Fruit fly (Drosophila melanogaster) whole organism, embryonic: ENCODE data around the gene Cdk1.

ENCODE experiments used
- CG10147 ChIP-seq: fragments of 200-800 bp; sonication (Bioruptor generic); optimal IDR thresholded peaks from 2 replicates; lab custom pipeline; 2019; ENCODE audit warnings: missing biosample characterization, mild to moderate bottlenecking, missing genetic modification characterization, moderate library complexity
- CG10209 ChIP-seq: fragments of 200-800 bp; sonication (Bioruptor generic); optimal IDR thresholded peaks from 3 replicates; lab custom pipeline; 2017; ENCODE audit warnings: missing biosample characterization, mild to moderate bottlenecking, missing genetic modification characterization, missing genetic modification reagents
- CG10274 ChIP-seq: fragments of 200-800 bp; sonication (Bioruptor generic); optimal IDR thresholded peaks from 3 replicates; lab custom pipeline; 2017; ENCODE audit warnings: missing biosample characterization, mild to moderate bottlenecking, missing genetic modification characterization
- CG10959 ChIP-seq: fragments of 200-800 bp; sonication (Bioruptor generic); IDR thresholded peaks from 2 replicates; pipeline ENCODE4 v1.3.6; 2022; ENCODE audit warnings: missing biosample characterization, missing genetic modification characterization
- CG11085 ChIP-seq: fragments of 200-800 bp; sonication (Bioruptor generic); IDR thresholded peaks from 2 replicates; pipeline ENCODE4 v1.3.6; 2022; ENCODE audit warnings: missing biosample characterization, missing genetic modification characterization
- CG11398 ChIP-seq: fragments of 200-800 bp; sonication (Bioruptor generic); optimal IDR thresholded peaks from 2 replicates; lab custom pipeline; 2016; ENCODE audit warnings: missing biosample characterization, missing genetic modification characterization
- CG13296 ChIP-seq: fragments of 200-800 bp; sonication (Bioruptor generic); optimal IDR thresholded peaks from 3 replicates; lab custom pipeline; 2018; ENCODE audit warnings: missing biosample characterization, mild to moderate bottlenecking, missing genetic modification characterization
- CG16813 ChIP-seq: fragments of 200-800 bp; sonication (Bioruptor generic); IDR thresholded peaks from 3 replicates; pipeline ENCODE4 v1.3.6; 2022; ENCODE audit warnings: missing biosample characterization, missing genetic modification characterization; ENCODE audit not compliant: partially characterized antibody
- CG17612 ChIP-seq: fragments of 200-800 bp; sonication (Bioruptor generic); IDR thresholded peaks from 2 replicates; pipeline ENCODE4 v1.3.6; 2022; ENCODE audit warnings: missing biosample characterization, missing genetic modification characterization
- CG18764 ChIP-seq: fragments of 200-800 bp; sonication (Bioruptor generic); optimal IDR thresholded peaks from 3 replicates; lab custom pipeline; 2016; ENCODE audit warnings: missing biosample characterization, missing genetic modification characterization
- CG2199 ChIP-seq: fragments of 200-800 bp; sonication (Bioruptor generic); IDR thresholded peaks from 3 replicates; pipeline ENCODE4 v1.3.6; 2022; ENCODE audit warnings: missing biosample characterization, missing genetic modification characterization
- CG30020 ChIP-seq: fragments of 200-800 bp; optimal IDR thresholded peaks from 2 replicates; lab custom pipeline; 2019; ENCODE audit warnings: missing biosample characterization, mild to moderate bottlenecking, missing genetic modification characterization, moderate library complexity
- CG4328 ChIP-seq: fragments of 200-800 bp; sonication (Bioruptor generic); optimal IDR thresholded peaks from 3 replicates; lab custom pipeline; 2017; ENCODE audit warnings: missing biosample characterization, missing genetic modification reagents, missing genetic modification characterization
- CG4360 ChIP-seq: fragments of 200-800 bp; sonication (Bioruptor generic); IDR thresholded peaks from 2 replicates; pipeline ENCODE4 v1.3.6; 2022; ENCODE audit warnings: missing biosample characterization, missing genetic modification characterization
- CG6272 ChIP-seq: fragments of 200-800 bp; sonication (Bioruptor generic); IDR thresholded peaks from 2 replicates; pipeline ENCODE4 v1.3.6; 2022; ENCODE audit warnings: missing biosample characterization, missing genetic modification characterization
- CG6813 ChIP-seq: fragments of 200-800 bp; sonication (Bioruptor generic); optimal IDR thresholded peaks from 2 replicates; lab custom pipeline; 2017; ENCODE audit warnings: missing biosample characterization, missing genetic modification characterization, mild to moderate bottlenecking, moderate library complexity, missing genetic modification reagents
- CG8478 ChIP-seq: fragments of >200 bp; optimal IDR thresholded peaks from 2 replicates; lab custom pipeline; 2018
- CG9932 ChIP-seq: fragments of 200-800 bp; sonication (Bioruptor generic); IDR thresholded peaks from 2 replicates; pipeline ENCODE4 v1.3.6; 2022; ENCODE audit warnings: missing biosample characterization, missing genetic modification characterization
- Dad ChIP-seq: fragments of 200-800 bp; sonication (Bioruptor generic); optimal IDR thresholded peaks from 3 replicates; lab custom pipeline; 2016; ENCODE audit warnings: missing biosample characterization, missing genetic modification characterization
- Deaf1 ChIP-seq: fragments of 200-800 bp; optimal IDR thresholded peaks from 3 replicates; lab custom pipeline; 2019; ENCODE audit warnings: missing biosample characterization, mild to moderate bottlenecking, missing genetic modification characterization, moderate library complexity
- E2f1 ChIP-seq: fragments of 200-800 bp; sonication (Bioruptor generic); IDR thresholded peaks from 2 replicates; pipeline ENCODE4 v1.3.6; 2022; ENCODE audit warnings: missing biosample characterization, missing genetic modification characterization
- ERR ChIP-seq: fragments of 200-800 bp; sonication (Bioruptor generic); optimal IDR thresholded peaks from 2 replicates; lab custom pipeline; 2016; ENCODE audit warnings: missing biosample characterization, missing genetic modification characterization
- Fer2 ChIP-seq: fragments of 200-800 bp; sonication (Bioruptor generic); optimal IDR thresholded peaks from 2 replicates; lab custom pipeline; 2018; ENCODE audit warnings: missing biosample characterization, mild to moderate bottlenecking, missing genetic modification characterization, moderate library complexity
- H15 ChIP-seq: fragments of 200-800 bp; sonication (Bioruptor generic); IDR thresholded peaks from 3 replicates; pipeline ENCODE4 v1.3.6; 2022; ENCODE audit warnings: missing biosample characterization, missing genetic modification characterization
- HLH3B ChIP-seq: fragments of 200-800 bp; sonication (Bioruptor generic); IDR thresholded peaks from 2 replicates; pipeline ENCODE4 v1.3.6; 2022; ENCODE audit warnings: missing biosample characterization, missing genetic modification characterization
- HLHmδ ChIP-seq: fragments of 200-800 bp; sonication (Bioruptor generic); optimal IDR thresholded peaks from 2 replicates; lab custom pipeline; 2018; ENCODE audit warnings: missing biosample characterization, mild to moderate bottlenecking, missing genetic modification characterization, moderate library complexity
- Hmr ChIP-seq: fragments of 200-800 bp; sonication (Bioruptor generic); optimal IDR thresholded peaks from 3 replicates; lab custom pipeline; 2017; ENCODE audit warnings: mild to moderate bottlenecking, missing biosample characterization, missing genetic modification reagents, missing genetic modification characterization
- Mrtf ChIP-seq: fragments of 200-800 bp; sonication (Bioruptor generic); IDR thresholded peaks from 3 replicates; pipeline ENCODE4 v1.3.6; 2022; ENCODE audit warnings: missing biosample characterization, missing genetic modification characterization
- Nf-YA ChIP-seq: fragments of 200-800 bp; sonication (Bioruptor generic); IDR thresholded peaks from 2 replicates; pipeline ENCODE4 v1.3.6; 2022; ENCODE audit warnings: missing biosample characterization, missing genetic modification characterization
- Opbp ChIP-seq: fragments of 200-800 bp; sonication (Bioruptor generic); IDR thresholded peaks from 3 replicates; pipeline ENCODE4 v1.3.6; 2022; ENCODE audit warnings: missing biosample characterization, missing genetic modification characterization; ENCODE audit not compliant: partially characterized antibody
- Rx ChIP-seq: fragments of 200-800 bp; sonication (Bioruptor generic); IDR thresholded peaks from 2 replicates; pipeline ENCODE4 v1.3.6; 2022; ENCODE audit warnings: missing biosample characterization, missing genetic modification characterization
- Side ChIP-seq: fragments of 200-800 bp; sonication (Bioruptor generic); optimal IDR thresholded peaks from 2 replicates; lab custom pipeline; 2016; ENCODE audit warnings: missing biosample characterization, missing genetic modification characterization
- Taf1 ChIP-seq: fragments of 200-800 bp; sonication (Bioruptor generic); IDR thresholded peaks from 2 replicates; pipeline ENCODE4 v1.3.6; 2022; ENCODE audit warnings: missing biosample characterization, missing genetic modification characterization
- Trl ChIP-seq, 3 experiments: fragments of >200 bp in 2 of 3; fragments of 200-800 bp in 1 of 3; sonication (Bioruptor generic) in 1 of 3; optimal IDR thresholded peaks; 2 replicates in 1 of 3; 3 replicates in 2 of 3; lab custom pipeline; 2016 to 2017; ENCODE audit warnings: missing biosample characterization in 1 of 3, missing genetic modification characterization in 1 of 3
- al ChIP-seq: fragments of 200-800 bp; sonication (Bioruptor generic); IDR thresholded peaks from 2 replicates; pipeline ENCODE4 v1.3.6; 2022; ENCODE audit warnings: missing biosample characterization, missing genetic modification characterization
- aop ChIP-seq: fragments of 200-800 bp; sonication (Bioruptor generic); IDR thresholded peaks from 2 replicates; pipeline ENCODE4 v1.3.6; 2022; ENCODE audit warnings: missing biosample characterization, missing genetic modification characterization
- bbx ChIP-seq: fragments of 200-800 bp; sonication (Bioruptor generic); IDR thresholded peaks from 2 replicates; pipeline ENCODE4 v1.3.6; 2022; ENCODE audit warnings: missing biosample characterization, missing genetic modification characterization; ENCODE audit not compliant: partially characterized antibody
- cad ChIP-seq: fragments of >200 bp; optimal IDR thresholded peaks from 2 replicates; lab custom pipeline; 2017; ENCODE audit warnings: missing biosample characterization, missing genetic modification characterization
- chm ChIP-seq: fragments of 200-800 bp; sonication (Bioruptor generic); IDR thresholded peaks from 2 replicates; pipeline ENCODE4 v1.3.6; 2022; ENCODE audit warnings: missing biosample characterization, missing genetic modification characterization
- ham ChIP-seq: fragments of 200-800 bp; sonication (Bioruptor generic); IDR thresholded peaks from 2 replicates; pipeline ENCODE4 v1.3.6; 2022; ENCODE audit warnings: missing biosample characterization, missing genetic modification characterization
- hkb ChIP-seq, 2 experiments: fragments of 200-800 bp in 1 of 2; fragments of >200 bp in 1 of 2; sonication (Bioruptor generic) in 1 of 2; IDR thresholded peaks in 1 of 2; optimal IDR thresholded peaks in 1 of 2; 2 replicates each; pipeline versions ENCODE4 v1.3.6 to Lab custom; 2017 to 2022; ENCODE audit warnings: missing biosample characterization in 1 of 2, missing genetic modification characterization in 1 of 2
- insv ChIP-seq, 2 experiments: fragments of 200-800 bp; sonication (Bioruptor generic); optimal IDR thresholded peaks; 3 replicates each; lab custom pipeline; 2016 to 2018; ENCODE audit warnings: missing biosample characterization in 2 of 2, missing genetic modification characterization in 2 of 2
- row ChIP-seq: fragments of 200-800 bp; sonication (Bioruptor generic); IDR thresholded peaks from 3 replicates; pipeline ENCODE4 v1.3.6; 2022; ENCODE audit warnings: missing biosample characterization, missing genetic modification characterization
- schlank ChIP-seq: fragments of 200-800 bp; sonication (Bioruptor generic); optimal IDR thresholded peaks from 2 replicates; lab custom pipeline; 2018; ENCODE audit warnings: missing biosample characterization, mild to moderate bottlenecking, missing genetic modification characterization
- scrt ChIP-seq: fragments of 200-800 bp; sonication (Bioruptor generic); optimal IDR thresholded peaks from 2 replicates; lab custom pipeline; 2018; ENCODE audit warnings: missing biosample characterization, mild to moderate bottlenecking, missing genetic modification characterization, moderate library complexity
- seq ChIP-seq: fragments of 200-800 bp; sonication (Bioruptor generic); IDR thresholded peaks from 2 replicates; pipeline ENCODE4 v1.3.6; 2022; ENCODE audit warnings: missing biosample characterization, missing genetic modification characterization
- ssp ChIP-seq: fragments of 200-800 bp; sonication (Bioruptor generic); IDR thresholded peaks from 2 replicates; pipeline ENCODE4 v1.3.6; 2022; ENCODE audit warnings: missing biosample characterization, missing genetic modification characterization
- usp ChIP-seq: fragments of >200 bp; optimal IDR thresholded peaks from 2 replicates; lab custom pipeline; 2017; ENCODE audit warnings: missing biosample characterization, missing genetic modification characterization
- wek ChIP-seq: fragments of 200-800 bp; sonication (Bioruptor generic); optimal IDR thresholded peaks from 3 replicates; lab custom pipeline; 2018; ENCODE audit warnings: missing biosample characterization, mild to moderate bottlenecking, missing genetic modification characterization, moderate library complexity

The Cdk1 gene

dm6 chr2L:10413251-10414127 lies 27.4 kb upstream of the Cdk1 start, which contains the start of the genes CG5355 and Klp31E (continued):
- TF ChIP-seq hkb (optimal IDR thresholded peaks at IDR 0.05; lab: Kevin White, UChicago): no peak
- TF ChIP-seq hkb (GFP tag; IDR thresholded peaks at IDR 0.05; lab: Robert Waterston, UW): 0 out of 2 replicates have a peak, but pooled peaks have one; percentile 24
- TF ChIP-seq Taf1 (GFP tag; lab: Robert Waterston, UW): no peak
- TF ChIP-seq CG11398 (GFP tag; lab: Kevin White, UChicago): no peak
- TF ChIP-seq CG10147 (GFP tag; lab: Kevin White, UChicago): peak; percentile 63
- TF ChIP-seq al (GFP tag; lab: Robert Waterston, UW): 0 out of 2 replicates have a peak, but pooled peaks have one; percentile 16
- peak; percentile 1 for TF ChIP-seq CG10274 (GFP tag; lab: Kevin White, UChicago)
- TF ChIP-seq Fer2 (tag; lab: Kevin White, UChicago): peak; percentile 36
- TF ChIP-seq schlank: no peak
- TF ChIP-seq CG18764 (GFP tag; lab: Kevin White, UChicago): no peak
- no peak for TF ChIP-seq CG17612 (GFP tag; lab: Robert Waterston, UW)
- no peak for TF ChIP-seq E2f1 (GFP tag; lab: Robert Waterston, UW)
- TF ChIP-seq Mrtf (GFP tag; lab: Robert Waterston, UW): no peak; the same call in 2 of the 3 replicates
- no peak for TF ChIP-seq Trl (optimal IDR thresholded peaks at IDR 0.05; lab: Kevin White, UChicago)
- TF ChIP-seq Trl (GFP tag; optimal IDR thresholded peaks at IDR 0.05; lab: Kevin White, UChicago): no peak
- peak; percentile 88 for TF ChIP-seq row (GFP tag; lab: Robert Waterston, UW)
- peak; percentile 76 for TF ChIP-seq bbx (GFP tag; lab: Robert Waterston, UW)
- no peak for TF ChIP-seq CG11085 (GFP tag; lab: Robert Waterston, UW)
- TF ChIP-seq H15: no peak
- no peak for TF ChIP-seq Rx (GFP tag; lab: Robert Waterston, UW)
- TF ChIP-seq chm (GFP tag; lab: Robert Waterston, UW): peak; percentile 34
- TF ChIP-seq Side (GFP tag; lab: Kevin White, UChicago): peak; percentile 42
- TF ChIP-seq ERR: no peak
- no peak for TF ChIP-seq CG4360
- TF ChIP-seq usp (GFP tag; lab: Kevin White, UChicago): no peak
- peak; percentile 61 for TF ChIP-seq CG13296 (GFP tag; lab: Kevin White, UChicago)
- 0 out of 2 replicates have a peak, but pooled peaks have one; percentile 8 for TF ChIP-seq seq (GFP tag; lab: Robert Waterston, UW)
- TF ChIP-seq CG30020: peak; percentile 95
- TF ChIP-seq Dad: peak; percentile 32
- TF ChIP-seq CG4328: peak; percentile 69
- TF ChIP-seq Deaf1: no peak
- TF ChIP-seq Hmr: no peak
- no peak for TF ChIP-seq cad
- TF ChIP-seq insv (GFP tag; optimal IDR thresholded peaks at IDR 0.05; lab: Kevin White, UChicago): peak in 1 of 2 experiments; percentile 26
- TF ChIP-seq CG8478: no peak
- peak; percentile 74 for TF ChIP-seq ssp
- no peak; the same call in none of the 2 replicates for TF ChIP-seq CG6272 (GFP tag; lab: Robert Waterston, UW)
- TF ChIP-seq CG6813 (GFP tag; lab: Kevin White, UChicago): no peak
- TF ChIP-seq CG16813: peak; percentile 68
- TF ChIP-seq Nf-YA: no peak
- no peak for TF ChIP-seq ham (GFP tag; lab: Robert Waterston, UW)
- TF ChIP-seq CG10959 (GFP tag; lab: Robert Waterston, UW): no peak
- 0 out of 3 replicates have a peak, but pooled peaks have one; percentile 24 for TF ChIP-seq CG2199
- TF ChIP-seq scrt (GFP tag; lab: Kevin White, UChicago): peak; percentile 63
- no peak for TF ChIP-seq HLH3B (GFP tag; lab: Robert Waterston, UW)
- peak; percentile 60 for TF ChIP-seq CG9932 (GFP tag; lab: Robert Waterston, UW)
- TF ChIP-seq CG10209 (GFP tag; lab: Kevin White, UChicago): peak; percentile 71
- TF ChIP-seq HLHmδ (GFP tag; lab: Kevin White, UChicago): no peak
- 0 out of 2 replicates have a peak, but pooled peaks have one; percentile 11 for TF ChIP-seq aop (GFP tag; lab: Robert Waterston, UW)
- peak; percentile 71; the same call in 2 of the 3 replicates for TF ChIP-seq Opbp (GFP tag; lab: Robert Waterston, UW)
- peak; percentile 89 for TF ChIP-seq wek (GFP tag; lab: Kevin White, UChicago)
